Worm (Caenorhabditis elegans) whole organism, L4/young adult: ENCODE measurements around the gene ZK1248.4.

Experiments
- W03F9.2 ChIP-seq: fragments of 150-350 bp; optimal IDR thresholded peaks from 2 replicates; lab custom pipeline; 2014; ENCODE audit warnings: missing biosample characterization, missing genetic modification characterization
- dao-5 ChIP-seq: sonication (generic microtip); optimal IDR thresholded peaks from 2 replicates; lab custom pipeline; 2016; ENCODE audit warnings: missing genotype, missing genetic modification characterization, moderate library complexity, missing compliant biosample characterization
- him-1 ChIP-seq: sonication (generic microtip); optimal IDR thresholded peaks from 2 replicates; lab custom pipeline; 2016; ENCODE audit warnings: missing genotype, missing genetic modification reagents, missing genetic modification characterization, missing compliant biosample characterization

ce11 chrII:5774879-5775278 lies 43.5 kb upstream of the ZK1248.4 start:
- TF ChIP-seq him-1 (tag; lab: Kevin White, UChicago) (no peak), dao-5 (tag; lab: Kevin White, UChicago) (no peak), W03F9.2 (tag; lab: Kevin White, UChicago) (no peak)
